Fruit fly (Drosophila melanogaster): Measurements from ENCODE around the gene mth.
A peak's percentile ranks its signal among the peaks of the same experiment; 100 is the strongest.

Gene mth

dm6 chr3L:294841-295408, 51.8 kb downstream of the mth start (continued):
- TF ChIP-seq CG9727 (GFP tag; optimal IDR thresholded peaks at IDR 0.05) = peak; percentile 28
- peak; percentile 54 for TF ChIP-seq CG15601 (tag; optimal IDR thresholded peaks at IDR 0.05)
- peak; percentile 16 for TF ChIP-seq CG1529 (GFP tag; optimal IDR thresholded peaks at IDR 0.05)
- no peak for TF ChIP-seq CG11723 (GFP tag; optimal IDR thresholded peaks at IDR 0.05)
- TF ChIP-seq nmo (GFP tag; optimal IDR thresholded peaks at IDR 0.05) = peak; percentile 71
- TF ChIP-seq ssp (GFP tag; IDR thresholded peaks at IDR 0.05) = 0 out of 2 replicates have a peak, but pooled peaks have one; percentile 8
- TF ChIP-seq Spps (tag; optimal IDR thresholded peaks at IDR 0.05) = peak; percentile 37
- no peak for TF ChIP-seq Six4 (GFP tag; optimal IDR thresholded peaks at IDR 0.05)
- TF ChIP-seq Optix (GFP tag; IDR thresholded peaks at IDR 0.05) = peak; percentile 31; the same call in 1 of the 3 replicates
- 0 out of 3 replicates have a peak, but pooled peaks have one; percentile 14 for TF ChIP-seq CG2199 (GFP tag; IDR thresholded peaks at IDR 0.05)
- no peak for TF ChIP-seq sug (tag; optimal IDR thresholded peaks at IDR 0.05)
- no peak for TF ChIP-seq pita (GFP tag; optimal IDR thresholded peaks at IDR 0.05)
- peak; percentile 3 for TF ChIP-seq CG18764 (GFP tag; optimal IDR thresholded peaks at IDR 0.05)
- peak; percentile 6 for TF ChIP-seq ac (GFP tag; optimal IDR thresholded peaks at IDR 0.05)
- no peak for TF ChIP-seq fru (optimal IDR thresholded peaks at IDR 0.05)
- TF ChIP-seq CG6254 (GFP tag; optimal IDR thresholded peaks at IDR 0.05) = peak; percentile 21
- no peak for TF ChIP-seq ase (GFP tag; IDR thresholded peaks at IDR 0.05)
- peak; percentile 91 for TF ChIP-seq sens (GFP tag)
- TF ChIP-seq ab (GFP tag; optimal IDR thresholded peaks at IDR 0.05) = no peak
- no peak for TF ChIP-seq CG14014 (GFP tag; IDR thresholded peaks at IDR 0.05)
- peak; percentile 42 for TF ChIP-seq tin (GFP tag; optimal IDR thresholded peaks at IDR 0.05)
- peak; percentile 49 for TF ChIP-seq CG10274 (GFP tag; optimal IDR thresholded peaks at IDR 0.05)
- peak; percentile 36 for TF ChIP-seq trem (tag; optimal IDR thresholded peaks at IDR 0.05)
- peak; percentile 53 for TF ChIP-seq Ssrp (tag; optimal IDR thresholded peaks at IDR 0.05)
- TF ChIP-seq CG16863 (GFP tag; optimal IDR thresholded peaks at IDR 0.05) = peak; percentile 31
- 0 out of 3 replicates have a peak, but pooled peaks have one; percentile 16 for TF ChIP-seq croc (GFP tag; conservative IDR thresholded peaks at IDR 0.05)
- no peak for TF ChIP-seq sr (GFP tag; IDR thresholded peaks at IDR 0.05)
- TF ChIP-seq chinmo (GFP tag; IDR thresholded peaks at IDR 0.05; ENCODE audit: partially characterized antibody) = 0 out of 4 replicates have a peak, but pooled peaks have one; percentile 63
- peak; percentile 75 for TF ChIP-seq CG10979 (tag; optimal IDR thresholded peaks at IDR 0.05)
- TF ChIP-seq chif (GFP tag; optimal IDR thresholded peaks at IDR 0.05) = peak; percentile 32 to 54
- no peak for TF ChIP-seq Fer2 (tag; optimal IDR thresholded peaks at IDR 0.05)
- TF ChIP-seq CG14710 (tag; optimal IDR thresholded peaks at IDR 0.05) = peak; percentile 70
- TF ChIP-seq CG7745 (tag; optimal IDR thresholded peaks at IDR 0.05) = no peak
- TF ChIP-seq CG1603 (tag; optimal IDR thresholded peaks at IDR 0.05) = peak; percentile 49
- no peak for TF ChIP-seq CG12769 (tag; optimal IDR thresholded peaks at IDR 0.05)
- peak; percentile 15; the same call in 1 of the 2 replicates for TF ChIP-seq chm (GFP tag; IDR thresholded peaks at IDR 0.05)
- no peak for TF ChIP-seq dimm (GFP tag; IDR thresholded peaks at IDR 0.05)
- peak; percentile 13 for TF ChIP-seq CG1233 (GFP tag; optimal IDR thresholded peaks at IDR 0.05)
- TF ChIP-seq CG10267 (tag; optimal IDR thresholded peaks at IDR 0.05) = peak; percentile 39
- TF ChIP-seq CG8944 (GFP tag; optimal IDR thresholded peaks at IDR 0.05) = peak; percentile 31
- TF ChIP-seq CG1602 (GFP tag; optimal IDR thresholded peaks at IDR 0.05) = peak; percentile 6
